Fruit fly (Drosophila melanogaster) whole organism, embryonic: Measurements from ENCODE around the gene CrebB.
A peak's percentile ranks its signal among the peaks of the same experiment; 100 is the strongest.

Source experiments
- ATbp ChIP-seq: fragments of 200-800 bp; sonication (Bioruptor generic); optimal IDR thresholded peaks from 2 replicates; lab custom pipeline; 2017; ENCODE audit warnings: missing biosample characterization, mild to moderate bottlenecking, missing genetic modification characterization, missing genetic modification reagents
- C15 ChIP-seq: fragments of 200-800 bp; sonication (Bioruptor generic); IDR thresholded peaks from 3 replicates; pipeline ENCODE4 v1.3.6; 2022; ENCODE audit warnings: missing biosample characterization, missing genetic modification characterization
- CG10366 ChIP-seq: fragments of 200-800 bp; sonication (Bioruptor generic); IDR thresholded peaks from 2 replicates; pipeline ENCODE4 v1.3.6; 2022; ENCODE audit warnings: missing biosample characterization, missing genetic modification characterization
- CG10431 ChIP-seq: fragments of 200-800 bp; sonication (Bioruptor generic); optimal IDR thresholded peaks from 3 replicates; lab custom pipeline; 2018; ENCODE audit warnings: missing biosample characterization, mild to moderate bottlenecking, missing genetic modification characterization
- CG10543 ChIP-seq: fragments of 200-800 bp; sonication (Bioruptor generic); optimal IDR thresholded peaks from 3 replicates; lab custom pipeline; 2017; ENCODE audit warnings: missing biosample characterization, mild to moderate bottlenecking, missing genetic modification characterization, moderate library complexity
- CG11723 ChIP-seq: fragments of 200-800 bp; sonication (Bioruptor generic); optimal IDR thresholded peaks from 2 replicates; lab custom pipeline; 2017; ENCODE audit warnings: missing biosample characterization, mild to moderate bottlenecking, missing genetic modification characterization
- CG12155 ChIP-seq: fragments of 200-800 bp; sonication (Bioruptor generic); optimal IDR thresholded peaks from 3 replicates; lab custom pipeline; 2016; ENCODE audit warnings: missing biosample characterization, missing genetic modification characterization
- CG12391 ChIP-seq: fragments of 200-800 bp; sonication (Bioruptor generic); optimal IDR thresholded peaks from 3 replicates; lab custom pipeline; 2018; ENCODE audit warnings: missing biosample characterization, mild to moderate bottlenecking, missing genetic modification characterization, moderate library complexity
- CG13624 ChIP-seq: fragments of 200-800 bp; sonication (Bioruptor generic); optimal IDR thresholded peaks from 2 replicates; lab custom pipeline; 2016; ENCODE audit warnings: missing biosample characterization, missing genetic modification characterization
- CG15269 ChIP-seq: fragments of 200-800 bp; sonication (Bioruptor generic); optimal IDR thresholded peaks from 2 replicates; lab custom pipeline; 2018; ENCODE audit warnings: missing biosample characterization, mild to moderate bottlenecking, missing genetic modification characterization, moderate library complexity
- CG16863 ChIP-seq: fragments of 200-800 bp; sonication (Bioruptor generic); optimal IDR thresholded peaks from 3 replicates; lab custom pipeline; 2016; ENCODE audit warnings: missing biosample characterization, missing genetic modification characterization
- CG1792 ChIP-seq: fragments of 200-800 bp; sonication (Bioruptor generic); optimal IDR thresholded peaks from 2 replicates; lab custom pipeline; 2016; ENCODE audit warnings: missing biosample characterization, missing genetic modification characterization
- CG18262 ChIP-seq: fragments of 200-800 bp; optimal IDR thresholded peaks from 3 replicates; lab custom pipeline; 2019; ENCODE audit warnings: missing biosample characterization, mild to moderate bottlenecking, missing genetic modification characterization, moderate library complexity
- CG18476 ChIP-seq: fragments of 200-800 bp; sonication (Bioruptor generic); optimal IDR thresholded peaks from 2 replicates; lab custom pipeline; 2016; ENCODE audit warnings: missing biosample characterization, mild to moderate bottlenecking, missing genetic modification characterization
- CG2116 ChIP-seq: fragments of 200-800 bp; sonication (Bioruptor generic); optimal IDR thresholded peaks from 3 replicates; lab custom pipeline; 2018; ENCODE audit warnings: missing biosample characterization, mild to moderate bottlenecking, missing genetic modification characterization
- CG3281 ChIP-seq: fragments of 200-800 bp; sonication (Bioruptor generic); optimal IDR thresholded peaks from 3 replicates; lab custom pipeline; 2017; ENCODE audit warnings: missing biosample characterization, mild to moderate bottlenecking, missing genetic modification characterization
- CG3726 ChIP-seq: fragments of 200-800 bp; sonication (Bioruptor generic); IDR thresholded peaks from 3 replicates; pipeline ENCODE4, ENCODE4 v1.3.6; 2022; ENCODE audit warnings: missing biosample characterization, missing genetic modification characterization
- CG4617 ChIP-seq: fragments of 200-800 bp; sonication (Bioruptor generic); optimal IDR thresholded peaks from 3 replicates; lab custom pipeline; 2016; ENCODE audit warnings: missing biosample characterization, missing genetic modification characterization, borderline replicate concordance
- CG4854 ChIP-seq: fragments of 200-800 bp; sonication (Bioruptor generic); optimal IDR thresholded peaks from 2 replicates; lab custom pipeline; 2016; ENCODE audit warnings: missing biosample characterization, missing genetic modification characterization, inconsistent platforms
- CG7357 ChIP-seq: fragments of 200-800 bp; sonication (Bioruptor generic); IDR thresholded peaks from 3 replicates; pipeline ENCODE4 v1.3.6; 2022; ENCODE audit warnings: missing biosample characterization, missing genetic modification characterization
- CG8281 ChIP-seq: fragments of 200-800 bp; sonication (Bioruptor generic); optimal IDR thresholded peaks from 2 replicates; lab custom pipeline; 2018; ENCODE audit warnings: missing biosample characterization, mild to moderate bottlenecking, missing genetic modification characterization, moderate library complexity
- CG8388 ChIP-seq: fragments of 200-800 bp; sonication (Bioruptor generic); optimal IDR thresholded peaks from 2 replicates; lab custom pipeline; 2019; ENCODE audit warnings: missing biosample characterization, mild to moderate bottlenecking, missing genetic modification characterization, moderate library complexity
- CG9609 ChIP-seq: fragments of 200-800 bp; sonication (Bioruptor generic); optimal IDR thresholded peaks from 3 replicates; lab custom pipeline; 2016; ENCODE audit warnings: missing biosample characterization, missing genetic modification characterization
- CG9932 ChIP-seq: fragments of 200-800 bp; sonication (Bioruptor generic); IDR thresholded peaks from 2 replicates; pipeline ENCODE4 v1.3.6; 2022; ENCODE audit warnings: missing biosample characterization, missing genetic modification characterization
- Camta ChIP-seq: fragments of 200-800 bp; sonication (Bioruptor generic); optimal IDR thresholded peaks from 2 replicates; lab custom pipeline; 2016; ENCODE audit warnings: missing biosample characterization, missing genetic modification characterization
- CkIIα-i1 ChIP-seq: fragments of 200-800 bp; sonication (Bioruptor generic); IDR thresholded peaks from 2 replicates; pipeline ENCODE4 v1.3.6; 2022; ENCODE audit warnings: missing biosample characterization, missing genetic modification characterization
- CrebB ChIP-seq: fragments of 200-800 bp; sonication (Bioruptor generic); optimal IDR thresholded peaks from 3 replicates; lab custom pipeline; 2018; ENCODE audit warnings: missing biosample characterization, mild to moderate bottlenecking, missing genetic modification characterization
- Dek ChIP-seq: fragments of 200-800 bp; sonication (Bioruptor generic); optimal IDR thresholded peaks from 3 replicates; lab custom pipeline; 2019; ENCODE audit warnings: missing biosample characterization, mild to moderate bottlenecking, missing genetic modification characterization, moderate library complexity
- ERR ChIP-seq: fragments of 200-800 bp; sonication (Bioruptor generic); optimal IDR thresholded peaks from 2 replicates; lab custom pipeline; 2016; ENCODE audit warnings: missing biosample characterization, missing genetic modification characterization
- Ets65A ChIP-seq: fragments of 200-800 bp; sonication (Bioruptor generic); peaks from one replicate; lab custom pipeline; 2016; ENCODE audit warnings: missing biosample characterization, missing genetic modification characterization
- H2.0 ChIP-seq: fragments of 200-800 bp; sonication (Bioruptor generic); IDR thresholded peaks from 2 replicates; pipeline ENCODE4 v1.3.6; 2022; ENCODE audit warnings: missing biosample characterization, missing genetic modification characterization
- HLH4C ChIP-seq: fragments of 200-800 bp; sonication (Bioruptor generic); IDR thresholded peaks from 3 replicates; pipeline ENCODE4 v1.3.6; 2022; ENCODE audit warnings: missing biosample characterization, missing genetic modification characterization; ENCODE audit not compliant: partially characterized antibody
- Hmx ChIP-seq: fragments of 200-800 bp; sonication (Bioruptor generic); optimal IDR thresholded peaks from 2 replicates; lab custom pipeline; 2016; ENCODE audit warnings: missing biosample characterization, missing genetic modification characterization
- Lhr ChIP-seq: fragments of 200-800 bp; sonication (Bioruptor generic); optimal IDR thresholded peaks from 3 replicates; lab custom pipeline; 2017; ENCODE audit warnings: mild to moderate bottlenecking, missing biosample characterization, missing genetic modification reagents, missing genetic modification characterization
- Lim3 ChIP-seq: fragments of 200-800 bp; sonication (Bioruptor generic); IDR thresholded peaks from 2 replicates; pipeline ENCODE4 v1.3.6; 2022; ENCODE audit warnings: missing biosample characterization, missing genetic modification characterization
- Myb ChIP-seq: fragments of 200-800 bp; sonication (Bioruptor generic); optimal IDR thresholded peaks from 2 replicates; lab custom pipeline; 2016; ENCODE audit warnings: missing biosample characterization, missing genetic modification characterization
- Xbp1 ChIP-seq: fragments of 200-800 bp; sonication (Bioruptor generic); optimal IDR thresholded peaks from 3 replicates; lab custom pipeline; 2016; ENCODE audit warnings: missing biosample characterization, mild to moderate bottlenecking, missing genetic modification characterization
- az2 ChIP-seq: fragments of 200-800 bp; sonication (Bioruptor generic); optimal IDR thresholded peaks from 3 replicates; lab custom pipeline; 2016; ENCODE audit warnings: missing biosample characterization, missing genetic modification characterization
- dysf ChIP-seq: fragments of 200-800 bp; sonication (Bioruptor generic); IDR thresholded peaks from 3 replicates; pipeline ENCODE4 v1.3.6; 2022; ENCODE audit warnings: missing biosample characterization, missing genetic modification characterization
- gcm ChIP-seq: fragments of 200-800 bp; sonication (Bioruptor generic); optimal IDR thresholded peaks from 2 replicates; lab custom pipeline; 2019; ENCODE audit warnings: missing biosample characterization, mild to moderate bottlenecking, missing genetic modification characterization, moderate library complexity
- lilli ChIP-seq: fragments of 200-800 bp; sonication (Bioruptor generic); optimal IDR thresholded peaks from 3 replicates; lab custom pipeline; 2016; ENCODE audit warnings: missing biosample characterization, missing genetic modification characterization
- sima ChIP-seq: fragments of 200-800 bp; sonication (Bioruptor generic); optimal IDR thresholded peaks from 2 replicates; lab custom pipeline; 2016; ENCODE audit warnings: missing biosample characterization, missing genetic modification characterization
- sug ChIP-seq: fragments of 200-800 bp; optimal IDR thresholded peaks from 2 replicates; lab custom pipeline; 2019; ENCODE audit warnings: missing biosample characterization, mild to moderate bottlenecking, missing genetic modification characterization, moderate library complexity
- tio ChIP-seq: fragments of 200-800 bp; sonication (Bioruptor generic); optimal IDR thresholded peaks from 2 replicates; lab custom pipeline; 2017; ENCODE audit warnings: missing biosample characterization, missing genetic modification characterization, inconsistent platforms
- tna ChIP-seq: fragments of 200-800 bp; sonication (Bioruptor generic); IDR thresholded peaks from 2 replicates; pipeline ENCODE4 v1.3.6; 2022; ENCODE audit warnings: missing biosample characterization, missing genetic modification characterization; ENCODE audit not compliant: partially characterized antibody
- tx ChIP-seq: fragments of 200-800 bp; sonication (Bioruptor generic); optimal IDR thresholded peaks from 2 replicates; lab custom pipeline; 2016; ENCODE audit warnings: missing biosample characterization, missing genetic modification characterization
- unpg ChIP-seq: fragments of 200-800 bp; sonication (Bioruptor generic); optimal IDR thresholded peaks from 3 replicates; lab custom pipeline; 2018; ENCODE audit warnings: missing biosample characterization, mild to moderate bottlenecking, missing genetic modification characterization, moderate library complexity
- usp ChIP-seq: fragments of >200 bp; optimal IDR thresholded peaks from 2 replicates; lab custom pipeline; 2017; ENCODE audit warnings: missing biosample characterization, missing genetic modification characterization
- zfh1 ChIP-seq: fragments of 200-800 bp; sonication (Bioruptor generic); IDR thresholded peaks from 3 replicates; pipeline ENCODE4 v1.3.6; 2022; ENCODE audit warnings: missing biosample characterization, missing genetic modification characterization

CrebB gene

dm6 chrX:18367806-18368643, 1.9 kb downstream of the CrebB start (continued):
- TF ChIP-seq Xbp1 (peak; percentile 41), tio (GFP tag; lab: Kevin White, UChicago) (no peak), CG8388 (peak; percentile 31), Camta (no peak), HLH4C (GFP tag; lab: Robert Waterston, UW) (no peak), sug (tag; lab: Kevin White, UChicago) (peak; percentile 87), CG1792 (GFP tag; lab: Kevin White, UChicago) (peak; percentile 61), gcm (GFP tag; lab: Kevin White, UChicago) (no peak), Lim3 (GFP tag; lab: Robert Waterston, UW) (peak; percentile 6; the same call in 1 of the 2 replicates), ERR (peak; percentile 65), CG2116 (GFP tag; lab: Kevin White, UChicago) (peak; percentile 13), CG16863 (GFP tag; lab: Kevin White, UChicago) (peak; percentile 61), Ets65A (GFP tag; lab: Kevin White, UChicago) (peak; percentile 97), H2.0 (GFP tag; lab: Robert Waterston, UW) (peak; percentile 68), sima (GFP tag; lab: Kevin White, UChicago) (no peak), lilli (peak; percentile 81), tx (GFP tag; lab: Kevin White, UChicago) (peak; percentile 27), ATbp (GFP tag; lab: Kevin White, UChicago) (peak; percentile 75), CG10543 (peak; percentile 86), CG9932 (GFP tag; lab: Robert Waterston, UW) (peak; percentile 77), CG7357 (GFP tag; lab: Robert Waterston, UW) (no peak), CG10366 (GFP tag; lab: Robert Waterston, UW) (peak; percentile 81), CG4854 (GFP tag; lab: Kevin White, UChicago) (peak; percentile 22), CG10431 (GFP tag; lab: Kevin White, UChicago) (peak; percentile 21), CG18262 (tag; lab: Kevin White, UChicago) (peak; percentile 55), CG18476 (GFP tag; lab: Kevin White, UChicago) (no peak), Myb (GFP tag; lab: Kevin White, UChicago) (peak; percentile 52), CG12155 (GFP tag; lab: Kevin White, UChicago) (peak; percentile 66), CG15269 (tag; lab: Kevin White, UChicago) (peak; percentile 76), unpg (GFP tag; lab: Kevin White, UChicago) (peak; percentile 61), CG4617 (GFP tag; lab: Kevin White, UChicago) (no peak), C15 (GFP tag; lab: Robert Waterston, UW) (peak; percentile 77), Lhr (GFP tag; lab: Kevin White, UChicago) (peak; percentile 20), CG8281 (tag; lab: Kevin White, UChicago) (no peak), usp (no peak), Dek (tag; lab: Kevin White, UChicago) (peak; percentile 60), dysf (GFP tag; lab: Robert Waterston, UW) (peak; percentile 82), Hmx (GFP tag; lab: Kevin White, UChicago) (no peak), CG3726 (GFP tag; lab: Robert Waterston, UW) (0 out of 3 replicates have a peak, but pooled peaks have one; percentile 59), zfh1 (GFP tag; lab: Robert Waterston, UW) (peak; percentile 71), CrebB (peak; percentile 90), CG12391 (tag; lab: Kevin White, UChicago) (peak; percentile 51), CG13624 (GFP tag; lab: Kevin White, UChicago) (peak; percentile 78), az2 (GFP tag; lab: Kevin White, UChicago) (peak; percentile 55), tna (no peak), CG3281 (peak; percentile 67), CG9609 (GFP tag; lab: Kevin White, UChicago) (peak; percentile 55), CG11723 (GFP tag; lab: Kevin White, UChicago) (peak; percentile 50), CkIIα-i1 (GFP tag; lab: Robert Waterston, UW) (no peak)
